Fruit fly (Drosophila melanogaster) whole organism, embryonic: Measurements from ENCODE around the gene SP1173.

Experiments used
- Asciz ChIP-seq: fragments of 200-800 bp; sonication (Bioruptor generic); optimal IDR thresholded peaks from 2 replicates; lab custom pipeline; 2017; ENCODE audit warnings: missing biosample characterization, mild to moderate bottlenecking, missing genetic modification characterization, missing genetic modification reagents
- Bdp1 ChIP-seq: fragments of 200-800 bp; sonication (Bioruptor generic); optimal IDR thresholded peaks from 3 replicates; lab custom pipeline; 2016; ENCODE audit warnings: missing biosample characterization, missing genetic modification characterization
- CG10147 ChIP-seq: fragments of 200-800 bp; sonication (Bioruptor generic); optimal IDR thresholded peaks from 2 replicates; lab custom pipeline; 2019; ENCODE audit warnings: missing biosample characterization, mild to moderate bottlenecking, missing genetic modification characterization, moderate library complexity
- CG10979 ChIP-seq: fragments of 200-800 bp; sonication (Bioruptor generic); optimal IDR thresholded peaks from 2 replicates; lab custom pipeline; 2018; ENCODE audit warnings: missing biosample characterization, mild to moderate bottlenecking, missing genetic modification characterization, moderate library complexity
- CG12659 ChIP-seq: fragments of 200-800 bp; sonication (Bioruptor generic); optimal IDR thresholded peaks from 3 replicates; lab custom pipeline; 2017; ENCODE audit warnings: mild to moderate bottlenecking, missing biosample characterization, missing genetic modification reagents, missing genetic modification characterization
- CG12769 ChIP-seq: fragments of 200-800 bp; sonication (Bioruptor generic); optimal IDR thresholded peaks from 2 replicates; lab custom pipeline; 2019; ENCODE audit warnings: missing biosample characterization, mild to moderate bottlenecking, missing genetic modification characterization, moderate library complexity
- CG13775 ChIP-seq: fragments of 200-800 bp; sonication (Bioruptor generic); optimal IDR thresholded peaks from 3 replicates; lab custom pipeline; 2017; ENCODE audit warnings: missing biosample characterization, mild to moderate bottlenecking, missing genetic modification characterization
- CG13894 ChIP-seq: fragments of 200-800 bp; sonication (Bioruptor generic); optimal IDR thresholded peaks from 3 replicates; lab custom pipeline; 2018; ENCODE audit warnings: missing biosample characterization, mild to moderate bottlenecking, missing genetic modification characterization, moderate library complexity
- CG14710 ChIP-seq: fragments of 200-800 bp; sonication (Bioruptor generic); optimal IDR thresholded peaks from 3 replicates; lab custom pipeline; 2019; ENCODE audit warnings: missing biosample characterization, mild to moderate bottlenecking, missing genetic modification characterization, moderate library complexity
- CG14860 ChIP-seq: fragments of 200-800 bp; sonication (Bioruptor generic); IDR thresholded peaks from 3 replicates; pipeline ENCODE4 v1.3.6; 2022; ENCODE audit warnings: missing biosample characterization, missing genetic modification characterization; ENCODE audit not compliant: partially characterized antibody
- CG1529 ChIP-seq: fragments of 200-800 bp; sonication (Bioruptor generic); optimal IDR thresholded peaks from 3 replicates; lab custom pipeline; 2018; ENCODE audit warnings: missing biosample characterization, missing genetic modification characterization
- CG16863 ChIP-seq: fragments of 200-800 bp; sonication (Bioruptor generic); optimal IDR thresholded peaks from 3 replicates; lab custom pipeline; 2016; ENCODE audit warnings: missing biosample characterization, missing genetic modification characterization
- CG2116 ChIP-seq: fragments of 200-800 bp; sonication (Bioruptor generic); optimal IDR thresholded peaks from 3 replicates; lab custom pipeline; 2018; ENCODE audit warnings: missing biosample characterization, mild to moderate bottlenecking, missing genetic modification characterization
- CG42726 ChIP-seq: fragments of 200-800 bp; sonication (Bioruptor generic); IDR thresholded peaks from 2 replicates; pipeline ENCODE4 v1.3.6; 2022; ENCODE audit warnings: missing biosample characterization, missing genetic modification characterization; ENCODE audit not compliant: partially characterized antibody
- CG7556 ChIP-seq: fragments of 200-800 bp; sonication (Bioruptor generic); optimal IDR thresholded peaks from 2 replicates; lab custom pipeline; 2017; ENCODE audit warnings: missing biosample characterization, mild to moderate bottlenecking, missing genetic modification characterization
- CG8089 ChIP-seq: fragments of 200-800 bp; sonication (Bioruptor generic); optimal IDR thresholded peaks from 3 replicates; lab custom pipeline; 2016; ENCODE audit warnings: missing biosample characterization, missing genetic modification characterization
- CG8944 ChIP-seq: fragments of 200-800 bp; sonication (Bioruptor generic); optimal IDR thresholded peaks from 3 replicates; lab custom pipeline; 2016; ENCODE audit warnings: missing biosample characterization, missing genetic modification characterization
- CkIIα-i1 ChIP-seq: fragments of 200-800 bp; sonication (Bioruptor generic); IDR thresholded peaks from 2 replicates; pipeline ENCODE4 v1.3.6; 2022; ENCODE audit warnings: missing biosample characterization, missing genetic modification characterization
- D19B ChIP-seq: fragments of 200-800 bp; sonication (Bioruptor generic); optimal IDR thresholded peaks from 2 replicates; lab custom pipeline; 2017; ENCODE audit warnings: missing biosample characterization, mild to moderate bottlenecking, missing genetic modification characterization
- Dp ChIP-seq: fragments of 200-800 bp; sonication (Bioruptor generic); optimal IDR thresholded peaks from 2 replicates; lab custom pipeline; 2018; ENCODE audit warnings: missing biosample characterization, mild to moderate bottlenecking, missing genetic modification characterization, moderate library complexity
- Drgx ChIP-seq: fragments of 200-800 bp; sonication (Bioruptor generic); IDR thresholded peaks from 2 replicates; pipeline ENCODE4 v1.3.6; 2022; ENCODE audit warnings: missing biosample characterization, missing genetic modification characterization
- Ets65A ChIP-seq: fragments of 200-800 bp; sonication (Bioruptor generic); peaks from one replicate; lab custom pipeline; 2016; ENCODE audit warnings: missing biosample characterization, missing genetic modification characterization
- Fer1 ChIP-seq: fragments of 200-800 bp; sonication (Bioruptor generic); optimal IDR thresholded peaks from 2 replicates; lab custom pipeline; 2017; ENCODE audit warnings: missing biosample characterization, mild to moderate bottlenecking, missing genetic modification characterization
- Fer3 ChIP-seq: fragments of 200-800 bp; sonication (Bioruptor generic); optimal IDR thresholded peaks from 2 replicates; lab custom pipeline; 2018; ENCODE audit warnings: missing biosample characterization, mild to moderate bottlenecking, missing genetic modification characterization, moderate library complexity
- MTF-1 ChIP-seq: fragments of 200-800 bp; sonication (Bioruptor generic); optimal IDR thresholded peaks from 2 replicates; lab custom pipeline; 2018; ENCODE audit warnings: missing biosample characterization, mild to moderate bottlenecking, missing genetic modification characterization, borderline replicate concordance
- PHDP ChIP-seq: fragments of 200-800 bp; sonication (Bioruptor generic); optimal IDR thresholded peaks from 3 replicates; lab custom pipeline; 2018; ENCODE audit warnings: missing biosample characterization, mild to moderate bottlenecking, missing genetic modification characterization, moderate library complexity
- Side ChIP-seq: fragments of 200-800 bp; sonication (Bioruptor generic); optimal IDR thresholded peaks from 2 replicates; lab custom pipeline; 2016; ENCODE audit warnings: missing biosample characterization, missing genetic modification characterization
- Ssrp ChIP-seq: fragments of 200-800 bp; sonication (Bioruptor generic); optimal IDR thresholded peaks from 2 replicates; lab custom pipeline; 2018; ENCODE audit warnings: missing biosample characterization, mild to moderate bottlenecking, missing genetic modification characterization, moderate library complexity
- Stat92E ChIP-seq, 3 experiments: fragments of >200 bp in 2 of 3; fragments of 200-800 bp in 1 of 3; sonication (Bioruptor generic) in 1 of 3; optimal IDR thresholded peaks; 2 replicates each; lab custom pipeline; 2017 to 2019; ENCODE audit warnings: missing biosample characterization in 3 of 3, missing genetic modification characterization in 3 of 3, mild to moderate bottlenecking in 1 of 3, moderate library complexity in 1 of 3
- aop ChIP-seq: fragments of 200-800 bp; sonication (Bioruptor generic); IDR thresholded peaks from 2 replicates; pipeline ENCODE4 v1.3.6; 2022; ENCODE audit warnings: missing biosample characterization, missing genetic modification characterization
- bowl ChIP-seq: fragments of 200-800 bp; sonication (Bioruptor generic); IDR thresholded peaks from 2 replicates; pipeline ENCODE4 v1.3.6; 2022; ENCODE audit warnings: missing biosample characterization, missing genetic modification characterization
- br ChIP-seq: fragments of >200 bp; optimal IDR thresholded peaks from 2 replicates; lab custom pipeline; 2017
- fd3F ChIP-seq: fragments of 200-800 bp; sonication (Bioruptor generic); optimal IDR thresholded peaks from 2 replicates; lab custom pipeline; 2018; ENCODE audit warnings: missing biosample characterization, mild to moderate bottlenecking, missing genetic modification characterization, moderate library complexity
- gfzf ChIP-seq: fragments of 200-800 bp; sonication (Bioruptor generic); optimal IDR thresholded peaks from 2 replicates; lab custom pipeline; 2016; ENCODE audit warnings: missing biosample characterization, mild to moderate bottlenecking, missing genetic modification characterization, moderate library complexity
- gro ChIP-seq: fragments of 200-800 bp; sonication (Bioruptor generic); optimal IDR thresholded peaks from 2 replicates; lab custom pipeline; 2016; ENCODE audit warnings: missing biosample characterization, missing genetic modification characterization
- gsb-n ChIP-seq: fragments of 200-800 bp; sonication (Bioruptor generic); optimal IDR thresholded peaks from 3 replicates; lab custom pipeline; 2018; ENCODE audit warnings: missing biosample characterization, mild to moderate bottlenecking, missing genetic modification characterization
- hb ChIP-seq: fragments of 200-800 bp; sonication (Bioruptor generic); IDR thresholded peaks from 3 replicates; pipeline ENCODE4 v1.3.6; 2022; ENCODE audit warnings: missing biosample characterization, missing genetic modification characterization; ENCODE audit not compliant: partially characterized antibody
- hth ChIP-seq: fragments of >200 bp; optimal IDR thresholded peaks from 2 replicates; lab custom pipeline; 2017; ENCODE audit warnings: inconsistent platforms
- klu ChIP-seq: fragments of 200-800 bp; sonication (Bioruptor generic); IDR thresholded peaks from 2 replicates; pipeline ENCODE4 v1.3.6; 2022; ENCODE audit warnings: missing biosample characterization, missing genetic modification characterization
- luna ChIP-seq: fragments of 200-800 bp; sonication (Bioruptor generic); optimal IDR thresholded peaks from 2 replicates; lab custom pipeline; 2016; ENCODE audit warnings: missing biosample characterization, missing genetic modification characterization
- nerfin-1 ChIP-seq: fragments of 200-800 bp; sonication (Bioruptor generic); optimal IDR thresholded peaks from 3 replicates; lab custom pipeline; 2019; ENCODE audit warnings: missing biosample characterization, mild to moderate bottlenecking, missing genetic modification characterization, moderate library complexity
- nmo ChIP-seq: fragments of 200-800 bp; sonication (Bioruptor generic); optimal IDR thresholded peaks from 2 replicates; lab custom pipeline; 2018; ENCODE audit warnings: missing biosample characterization, mild to moderate bottlenecking, missing genetic modification characterization, moderate library complexity
- pfk ChIP-seq: fragments of 200-800 bp; sonication (Bioruptor generic); optimal IDR thresholded peaks from 2 replicates; lab custom pipeline; 2018; ENCODE audit warnings: missing biosample characterization, mild to moderate bottlenecking, missing genetic modification characterization, moderate library complexity
- psq ChIP-seq: fragments of 200-800 bp; sonication (Bioruptor generic); optimal IDR thresholded peaks from 2 replicates; lab custom pipeline; 2017; ENCODE audit warnings: missing biosample characterization, missing genetic modification characterization
- ranshi ChIP-seq: fragments of 200-800 bp; sonication (Bioruptor generic); IDR thresholded peaks from 2 replicates; pipeline ENCODE4 v1.3.6; 2022; ENCODE audit warnings: missing biosample characterization, missing genetic modification characterization
- seq ChIP-seq: fragments of 200-800 bp; sonication (Bioruptor generic); IDR thresholded peaks from 2 replicates; pipeline ENCODE4 v1.3.6; 2022; ENCODE audit warnings: missing biosample characterization, missing genetic modification characterization
- unpg ChIP-seq: fragments of 200-800 bp; sonication (Bioruptor generic); optimal IDR thresholded peaks from 3 replicates; lab custom pipeline; 2018; ENCODE audit warnings: missing biosample characterization, mild to moderate bottlenecking, missing genetic modification characterization, moderate library complexity
- vfl ChIP-seq: fragments of 200-800 bp; sonication (Bioruptor generic); optimal IDR thresholded peaks from 2 replicates; lab custom pipeline; 2016; ENCODE audit warnings: missing biosample characterization, missing genetic modification characterization

SP1173 gene

dm6 chr3L:6752278-6753096, 49.2 kb upstream of the SP1173 start, which contains the start of the genes velo and Sbds (continued):
- TF ChIP-seq Asciz (GFP tag; lab: Kevin White, UChicago) (no peak), bowl (GFP tag; lab: Robert Waterston, UW) (no peak; the same call in 1 of the 2 replicates), Ssrp (tag; lab: Kevin White, UChicago) (peak; percentile 31), CG14860 (GFP tag; lab: Robert Waterston, UW) (peak; percentile 25; the same call in 1 of the 3 replicates), D19B (GFP tag; lab: Kevin White, UChicago) (peak; percentile 25), nerfin-1 (tag; lab: Kevin White, UChicago) (peak; percentile 81), CG10147 (GFP tag; lab: Kevin White, UChicago) (peak; percentile 45), Bdp1 (GFP tag; lab: Kevin White, UChicago) (no peak), nmo (GFP tag; lab: Kevin White, UChicago) (peak; percentile 57), CG42726 (GFP tag; lab: Robert Waterston, UW) (peak; percentile 76; the same call in 1 of the 2 replicates), CG1529 (GFP tag; lab: Kevin White, UChicago) (no peak), CG2116 (GFP tag; lab: Kevin White, UChicago) (peak; percentile 98), br (lab: Kevin White, UChicago) (no peak), Drgx (GFP tag; lab: Robert Waterston, UW) (no peak), unpg (GFP tag; lab: Kevin White, UChicago) (peak; percentile 15), Ets65A (GFP tag; lab: Kevin White, UChicago) (peak; percentile 45), CG10979 (tag; lab: Kevin White, UChicago) (peak; percentile 12), MTF-1 (GFP tag; lab: Kevin White, UChicago) (no peak), Fer1 (GFP tag; lab: Kevin White, UChicago) (peak; percentile 36), CG13894 (tag; lab: Kevin White, UChicago) (peak; percentile 17), hth (lab: Kevin White, UChicago) (no peak), CG14710 (peak; percentile 43), fd3F (peak; percentile 37), Side (peak; percentile 29), psq (GFP tag; lab: Kevin White, UChicago) (peak; percentile 98), gro (GFP tag; lab: Kevin White, UChicago) (peak; percentile 24), CG8089 (GFP tag; lab: Kevin White, UChicago) (no peak), CG12659 (GFP tag; lab: Kevin White, UChicago) (peak; percentile 50), pfk (GFP tag; lab: Kevin White, UChicago) (peak; percentile 13), hb (GFP tag; lab: Robert Waterston, UW) (peak; percentile 75; the same call in 2 of the 3 replicates), Fer3 (tag; lab: Kevin White, UChicago) (peak; percentile 45), Stat92E (GFP tag; optimal IDR thresholded peaks at IDR 0.05; lab: Kevin White, UChicago) (no peak), CG8944 (GFP tag; lab: Kevin White, UChicago) (no peak), Dp (GFP tag; lab: Kevin White, UChicago) (peak; percentile 12), gsb-n (peak; percentile 18), gfzf (GFP tag; lab: Kevin White, UChicago) (peak; percentile 36), aop (no peak), PHDP (tag; lab: Kevin White, UChicago) (peak; percentile 51), seq (GFP tag; lab: Robert Waterston, UW) (no peak), klu (GFP tag; lab: Robert Waterston, UW) (no peak), CG12769 (tag; lab: Kevin White, UChicago) (no peak), ranshi (GFP tag; lab: Robert Waterston, UW) (0 out of 2 replicates have a peak, but pooled peaks have one; percentile 8), luna (GFP tag; lab: Kevin White, UChicago) (no peak), vfl (GFP tag; lab: Kevin White, UChicago) (no peak), CG7556 (GFP tag; lab: Kevin White, UChicago) (peak; percentile 43), CG16863 (GFP tag; lab: Kevin White, UChicago) (no peak), CkIIα-i1 (no peak), CG13775 (GFP tag; lab: Kevin White, UChicago) (peak; percentile 62)
